Fruit fly (Drosophila melanogaster): Measurements from ENCODE around the gene CG42832.

The CG42832 gene

dm6 chr3L:11622750-11623149 is 12.8 kb downstream of the CG42832 start:
- TF ChIP-seq sug (tag; optimal IDR thresholded peaks at IDR 0.05) (peak; percentile 44), CG3407 (GFP tag; optimal IDR thresholded peaks at IDR 0.05) (no peak), BEAF-32 (GFP tag; optimal IDR thresholded peaks at IDR 0.05) (no peak), D19A (tag; optimal IDR thresholded peaks at IDR 0.05) (peak; percentile 41), CG12155 (GFP tag; optimal IDR thresholded peaks at IDR 0.05) (no peak), CG5245 (GFP tag; optimal IDR thresholded peaks at IDR 0.05) (no peak), Deaf1 (tag; optimal IDR thresholded peaks at IDR 0.05) (no peak), az2 (GFP tag; optimal IDR thresholded peaks at IDR 0.05) (no peak), Ets97D (GFP tag; optimal IDR thresholded peaks at IDR 0.05) (no peak), mirr (GFP tag; optimal IDR thresholded peaks at IDR 0.05) (peak; percentile 51), CG17359 (tag; optimal IDR thresholded peaks at IDR 0.05) (no peak), ewg (GFP tag; optimal IDR thresholded peaks at IDR 0.05) (no peak), Dref (GFP tag; IDR thresholded peaks at IDR 0.05) (no peak), gem (tag; optimal IDR thresholded peaks at IDR 0.05) (no peak), CG34376 (GFP tag; optimal IDR thresholded peaks at IDR 0.05) (peak; percentile 23), CG4360 (GFP tag; IDR thresholded peaks at IDR 0.05) (no peak), Pdp1 (GFP tag; optimal IDR thresholded peaks at IDR 0.05) (peak in 1 of 2 experiments; percentile 13), sens (GFP tag) (peak; percentile 2), Vsx1 (GFP tag; optimal IDR thresholded peaks at IDR 0.05) (peak; percentile 0), wek (GFP tag; optimal IDR thresholded peaks at IDR 0.05) (no peak), CG11504 (tag; optimal IDR thresholded peaks at IDR 0.05) (no peak), exex (tag; optimal IDR thresholded peaks at IDR 0.05) (peak; percentile 83), Spps (tag; optimal IDR thresholded peaks at IDR 0.05) (no peak), cato (GFP tag; optimal IDR thresholded peaks at IDR 0.05; ENCODE audit: borderline replicate concordance) (no peak), CG6654 (GFP tag; optimal IDR thresholded peaks at IDR 0.05) (no peak), gcm2 (GFP tag; optimal IDR thresholded peaks at IDR 0.05) (no peak), dpn (GFP tag; optimal IDR thresholded peaks at IDR 0.05) (no peak), CTCF (GFP tag; optimal IDR thresholded peaks at IDR 0.05) (no peak), amos (GFP tag; IDR thresholded peaks at IDR 0.05; ENCODE audit: partially characterized antibody) (no peak)

dm6 chr3L:11623245-11623883 is 13.4 kb downstream of the CG42832 start:
- TF ChIP-seq MBD-R2 (GFP tag; IDR thresholded peaks at IDR 0.05) (peak; percentile 17; the same call in 1 of the 2 replicates), H15 (GFP tag; IDR thresholded peaks at IDR 0.05) (no peak), ham (GFP tag; IDR thresholded peaks at IDR 0.05) (no peak), CG14441 (GFP tag; IDR thresholded peaks at IDR 0.05) (0 out of 2 replicates have a peak, but pooled peaks have one; percentile 5), B-H2 (GFP tag; optimal IDR thresholded peaks at IDR 0.05) (peak; percentile 15), peb (GFP tag; IDR thresholded peaks at IDR 0.05) (no peak), row (GFP tag; IDR thresholded peaks at IDR 0.05) (peak; percentile 41; the same call in 1 of the 3 replicates), crp (GFP tag; optimal IDR thresholded peaks at IDR 0.05) (peak in 1 of 2 experiments; percentile 87), CG34224 (GFP tag; IDR thresholded peaks at IDR 0.05; ENCODE audit: partially characterized antibody) (peak; percentile 25; the same call in 1 of the 3 replicates), E2f2 (GFP tag; IDR thresholded peaks at IDR 0.05) (peak; percentile 33), CG13296 (GFP tag; optimal IDR thresholded peaks at IDR 0.05) (peak; percentile 5), Doc2 (GFP tag; IDR thresholded peaks at IDR 0.05) (no peak), Mad (GFP tag; optimal IDR thresholded peaks at IDR 0.05) (no peak), CG7928 (GFP tag; optimal IDR thresholded peaks at IDR 0.05) (peak; percentile 94), HmgZ (tag; optimal IDR thresholded peaks at IDR 0.05) (peak; percentile 20), Myb (GFP tag; optimal IDR thresholded peaks at IDR 0.05) (peak; percentile 61), sens (GFP tag) (peak; percentile 46), CG10979 (tag; optimal IDR thresholded peaks at IDR 0.05) (no peak), Med (GFP tag) (peak; percentile 27), CG3407 (GFP tag; optimal IDR thresholded peaks at IDR 0.05) (no peak), Antp (GFP tag; optimal IDR thresholded peaks at IDR 0.05) (no peak), BEAF-32 (GFP tag; optimal IDR thresholded peaks at IDR 0.05) (peak; percentile 17), chinmo (GFP tag; IDR thresholded peaks at IDR 0.05; ENCODE audit: partially characterized antibody) (peak; percentile 43; the same call in 1 of the 4 replicates), Bgb (GFP tag; IDR thresholded peaks at IDR 0.05; ENCODE audit: partially characterized antibody) (peak; percentile 31; the same call in 1 of the 2 replicates)

Data from whole organism, embryonic.